In the genomic region with DNA sequence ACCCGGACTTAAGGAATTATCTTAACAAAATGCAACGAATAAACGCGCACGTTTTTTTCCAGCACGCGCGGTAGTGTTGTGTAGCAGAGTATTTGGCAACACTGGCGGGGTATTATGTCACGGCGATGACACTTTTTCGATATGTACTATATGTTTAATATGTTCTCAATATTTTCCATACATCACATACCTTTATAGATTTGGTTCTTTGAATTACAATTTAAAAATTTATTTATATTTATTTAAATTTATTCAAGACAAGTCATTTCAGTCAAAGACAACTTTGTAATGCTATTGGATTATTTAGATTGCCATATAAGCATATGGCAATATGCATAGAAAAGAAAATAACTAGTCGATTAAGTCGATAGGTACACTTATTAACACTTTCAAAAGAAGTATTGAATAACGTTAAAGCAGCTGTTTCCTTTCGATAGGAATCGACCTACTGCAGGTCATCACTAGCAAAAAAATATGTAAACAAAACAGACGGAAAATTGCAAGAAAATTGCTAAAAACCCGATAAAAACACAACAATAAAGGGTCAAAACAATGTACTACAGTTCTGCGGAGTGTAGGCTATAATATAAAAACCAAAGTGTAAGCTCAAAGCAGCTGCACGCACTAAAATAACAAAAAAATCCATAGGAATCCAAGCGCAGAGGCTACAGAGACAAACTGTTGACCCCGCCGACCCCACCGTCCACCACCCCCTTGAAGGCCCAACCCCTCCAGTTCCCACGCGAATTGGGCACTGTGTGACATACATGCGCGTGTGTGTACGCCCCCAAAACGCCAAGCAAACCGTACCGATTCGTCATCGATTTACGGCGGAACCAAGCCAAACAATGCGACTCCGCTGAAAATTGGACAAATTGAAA, we compare ENCODE assay signal across 1 fruit fly cellular context.
A peak's percentile ranks its signal among the peaks of the same experiment; 100 is the strongest.
TF ChIP-seq lines count a peak whose summit lies in the region.

A gene (minus strand): TSS at position 283 of the 881 bp plus-strand sequence.
A gene (plus strand): TSS at position 462 of the 881 bp plus-strand sequence.

TF ChIP-seq in whole organism, embryonic, 481 proteins besides CTCF, POLR2A, EP300 and RAD21 (continued from another document and continues in another):
- TF ChIP-seq knrl (GFP tag; IDR thresholded peaks at IDR 0.05; lab: Robert Waterston, UW; ENCODE audit: partially characterized antibody) = peak; percentile 71; the same call in 2 of the 3 replicates
- peak; percentile 47 for TF ChIP-seq Asciz (GFP tag; optimal IDR thresholded peaks at IDR 0.05; lab: Kevin White, UChicago)
- no peak for TF ChIP-seq odd (GFP tag; optimal IDR thresholded peaks at IDR 0.05; lab: Kevin White, UChicago)
- TF ChIP-seq Six4 (GFP tag; optimal IDR thresholded peaks at IDR 0.05; lab: Kevin White, UChicago) = peak; percentile 39
- TF ChIP-seq gce (GFP tag; IDR thresholded peaks at IDR 0.05; lab: Robert Waterston, UW) = no peak
- no peak for TF ChIP-seq zfh1 (GFP tag; IDR thresholded peaks at IDR 0.05; lab: Robert Waterston, UW)
- TF ChIP-seq dan (GFP tag; IDR thresholded peaks at IDR 0.05; lab: Robert Waterston, UW) = no peak
- TF ChIP-seq Lhr (GFP tag; optimal IDR thresholded peaks at IDR 0.05; lab: Kevin White, UChicago) = peak; percentile 34
- peak; percentile 49 for TF ChIP-seq Fer1 (GFP tag; optimal IDR thresholded peaks at IDR 0.05; lab: Kevin White, UChicago)
- TF ChIP-seq trem (tag; optimal IDR thresholded peaks at IDR 0.05; lab: Kevin White, UChicago) = peak; percentile 84
- peak; percentile 26 for TF ChIP-seq salm (tag; optimal IDR thresholded peaks at IDR 0.05; lab: Kevin White, UChicago)
- no peak for TF ChIP-seq otp (GFP tag; IDR thresholded peaks at IDR 0.05; lab: Robert Waterston, UW)
- no peak for TF ChIP-seq CG17568 (GFP tag; optimal IDR thresholded peaks at IDR 0.05; lab: Kevin White, UChicago)
- no peak for TF ChIP-seq dimm (GFP tag; IDR thresholded peaks at IDR 0.05; lab: Robert Waterston, UW)
- TF ChIP-seq CG3281 (GFP tag; optimal IDR thresholded peaks at IDR 0.05; lab: Kevin White, UChicago) = peak; percentile 67
- TF ChIP-seq ssp (GFP tag; IDR thresholded peaks at IDR 0.05; lab: Robert Waterston, UW) = 0 out of 2 replicates have a peak, but pooled peaks have one; percentile 31
- 0 out of 2 replicates have a peak, but pooled peaks have one; percentile 10 for TF ChIP-seq ttk (GFP tag; IDR thresholded peaks at IDR 0.05; lab: Robert Waterston, UW)
- TF ChIP-seq CG12659 (GFP tag; optimal IDR thresholded peaks at IDR 0.05; lab: Kevin White, UChicago) = peak; percentile 80
- no peak for TF ChIP-seq jing (GFP tag; optimal IDR thresholded peaks at IDR 0.05; lab: Kevin White, UChicago)
- TF ChIP-seq NC2β (GFP tag; optimal IDR thresholded peaks at IDR 0.05; lab: Kevin White, UChicago) = peak; percentile 2
- peak; percentile 58; the same call in 1 of the 3 replicates for TF ChIP-seq CG6791 (GFP tag; IDR thresholded peaks at IDR 0.05; lab: Robert Waterston, UW; ENCODE audit: partially characterized antibody)
- no peak for TF ChIP-seq Oaz (GFP tag; IDR thresholded peaks at IDR 0.05; lab: Robert Waterston, UW)
- TF ChIP-seq ap (GFP tag; IDR thresholded peaks at IDR 0.05; lab: Robert Waterston, UW) = no peak
- no peak for TF ChIP-seq CG7357 (GFP tag; IDR thresholded peaks at IDR 0.05; lab: Robert Waterston, UW)
- no peak for TF ChIP-seq ara (GFP tag; IDR thresholded peaks at IDR 0.05; lab: Robert Waterston, UW)
- peak; percentile 59 for TF ChIP-seq E2f2 (GFP tag; IDR thresholded peaks at IDR 0.05; lab: Robert Waterston, UW)
- peak; percentile 24 for TF ChIP-seq CG31388 (GFP tag; optimal IDR thresholded peaks at IDR 0.05; lab: Kevin White, UChicago)
- peak; percentile 46; the same call in 1 of the 3 replicates for TF ChIP-seq ken (GFP tag; IDR thresholded peaks at IDR 0.05; lab: Robert Waterston, UW)
- peak; percentile 74 for TF ChIP-seq PHDP (tag; optimal IDR thresholded peaks at IDR 0.05; lab: Kevin White, UChicago)
- no peak for TF ChIP-seq CG11456 (GFP tag; IDR thresholded peaks at IDR 0.05; lab: Robert Waterston, UW)
- no peak for TF ChIP-seq pnt (GFP tag; optimal IDR thresholded peaks at IDR 0.05; lab: Kevin White, UChicago)
- peak; percentile 43; the same call in 1 of the 3 replicates for TF ChIP-seq CG34224 (GFP tag; IDR thresholded peaks at IDR 0.05; lab: Robert Waterston, UW; ENCODE audit: partially characterized antibody)
- TF ChIP-seq ci (GFP tag; IDR thresholded peaks at IDR 0.05; lab: Robert Waterston, UW) = 0 out of 3 replicates have a peak, but pooled peaks have one; percentile 18
- TF ChIP-seq B-H1 (GFP tag; IDR thresholded peaks at IDR 0.05; lab: Robert Waterston, UW) = no peak
- TF ChIP-seq Nf-YA (GFP tag; IDR thresholded peaks at IDR 0.05; lab: Robert Waterston, UW) = no peak
- no peak for TF ChIP-seq dysf (GFP tag; IDR thresholded peaks at IDR 0.05; lab: Robert Waterston, UW)
- TF ChIP-seq Sry-δ (GFP tag; optimal IDR thresholded peaks at IDR 0.05; lab: Kevin White, UChicago) = peak; percentile 86
- peak; percentile 29 for TF ChIP-seq fu2 (GFP tag; optimal IDR thresholded peaks at IDR 0.05; lab: Kevin White, UChicago)
- TF ChIP-seq tup (GFP tag; optimal IDR thresholded peaks at IDR 0.05; lab: Kevin White, UChicago) = no peak
- TF ChIP-seq CG2129 (GFP tag; IDR thresholded peaks at IDR 0.05; lab: Robert Waterston, UW; ENCODE audit: partially characterized antibody) = 0 out of 2 replicates have a peak, but pooled peaks have one; percentile 31
- TF ChIP-seq Bgb (GFP tag; IDR thresholded peaks at IDR 0.05; lab: Robert Waterston, UW; ENCODE audit: partially characterized antibody) = peak; percentile 26; the same call in 1 of the 2 replicates
- TF ChIP-seq B-H2 (GFP tag; optimal IDR thresholded peaks at IDR 0.05; lab: Kevin White, UChicago) = peak; percentile 83
- peak; percentile 22 for TF ChIP-seq Myb (GFP tag; optimal IDR thresholded peaks at IDR 0.05; lab: Kevin White, UChicago)
- TF ChIP-seq CG4854 (GFP tag; optimal IDR thresholded peaks at IDR 0.05; lab: Kevin White, UChicago) = no peak
- peak; percentile 38; the same call in 1 of the 2 replicates for TF ChIP-seq bbx (GFP tag; IDR thresholded peaks at IDR 0.05; lab: Robert Waterston, UW; ENCODE audit: partially characterized antibody)
- no peak for TF ChIP-seq so (GFP tag; IDR thresholded peaks at IDR 0.05; lab: Robert Waterston, UW)
- TF ChIP-seq CG18476 (GFP tag; optimal IDR thresholded peaks at IDR 0.05; lab: Kevin White, UChicago) = peak; percentile 56
- TF ChIP-seq Hr39 (optimal IDR thresholded peaks at IDR 0.05; lab: Kevin White, UChicago) = no peak
- TF ChIP-seq bowl (GFP tag; IDR thresholded peaks at IDR 0.05; lab: Robert Waterston, UW) = no peak
- peak; percentile 68 for TF ChIP-seq CG13287 (GFP tag; IDR thresholded peaks at IDR 0.05; lab: Robert Waterston, UW; ENCODE audit: partially characterized antibody)
- peak; percentile 36 for TF ChIP-seq mirr (GFP tag; optimal IDR thresholded peaks at IDR 0.05; lab: Kevin White, UChicago)
- no peak for TF ChIP-seq gcm (GFP tag; optimal IDR thresholded peaks at IDR 0.05; lab: Kevin White, UChicago)
- peak; percentile 67 for TF ChIP-seq nerfin-1 (tag; optimal IDR thresholded peaks at IDR 0.05; lab: Kevin White, UChicago)
- TF ChIP-seq unc-4 (GFP tag; IDR thresholded peaks at IDR 0.05; lab: Robert Waterston, UW; ENCODE audit: partially characterized antibody) = peak; percentile 64
- no peak for TF ChIP-seq CG5953 (GFP tag; IDR thresholded peaks at IDR 0.05; lab: Robert Waterston, UW)
- no peak for TF ChIP-seq CG17328 (GFP tag; IDR thresholded peaks at IDR 0.05; lab: Robert Waterston, UW)
- TF ChIP-seq CG12769 (tag; optimal IDR thresholded peaks at IDR 0.05; lab: Kevin White, UChicago) = no peak
- no peak for TF ChIP-seq Dip2 (GFP tag; IDR thresholded peaks at IDR 0.05; lab: Robert Waterston, UW)
- peak; percentile 36; the same call in 1 of the 2 replicates for TF ChIP-seq ranshi (GFP tag; IDR thresholded peaks at IDR 0.05; lab: Robert Waterston, UW)
- TF ChIP-seq org-1 (GFP tag; optimal IDR thresholded peaks at IDR 0.05; lab: Kevin White, UChicago) = peak; percentile 27
- peak; percentile 13 for TF ChIP-seq CG6813 (GFP tag; optimal IDR thresholded peaks at IDR 0.05; lab: Kevin White, UChicago)
- TF ChIP-seq unpg (GFP tag; optimal IDR thresholded peaks at IDR 0.05; lab: Kevin White, UChicago) = peak; percentile 66
- TF ChIP-seq CG1529 (GFP tag; optimal IDR thresholded peaks at IDR 0.05; lab: Kevin White, UChicago) = no peak
- peak; percentile 40 for TF ChIP-seq sna (GFP tag; IDR thresholded peaks at IDR 0.05; lab: Robert Waterston, UW; ENCODE audit: partially characterized antibody)
- TF ChIP-seq Hsf (GFP tag; optimal IDR thresholded peaks at IDR 0.05; lab: Kevin White, UChicago) = peak; percentile 36
- peak; percentile 61; the same call in 1 of the 2 replicates for TF ChIP-seq nerfin-2 (GFP tag; IDR thresholded peaks at IDR 0.05; lab: Robert Waterston, UW; ENCODE audit: partially characterized antibody)
- no peak for TF ChIP-seq oc (tag; optimal IDR thresholded peaks at IDR 0.05; lab: Kevin White, UChicago)
- peak; percentile 34 for TF ChIP-seq CG5245 (GFP tag; optimal IDR thresholded peaks at IDR 0.05; lab: Kevin White, UChicago)
- TF ChIP-seq pzg (GFP tag; optimal IDR thresholded peaks at IDR 0.05; lab: Kevin White, UChicago) = peak; percentile 36
- no peak for TF ChIP-seq inv (GFP tag; IDR thresholded peaks at IDR 0.05; lab: Robert Waterston, UW; ENCODE audit: partially characterized antibody)
- peak; percentile 33; the same call in 1 of the 2 replicates for TF ChIP-seq CG32772 (GFP tag; IDR thresholded peaks at IDR 0.05; lab: Robert Waterston, UW)
- TF ChIP-seq Dref (GFP tag; IDR thresholded peaks at IDR 0.05; lab: Robert Waterston, UW) = peak; percentile 67
- no peak for TF ChIP-seq eve (GFP tag; optimal IDR thresholded peaks at IDR 0.05; lab: Kevin White, UChicago)
- peak; percentile 17; the same call in 1 of the 3 replicates for TF ChIP-seq sr (GFP tag; IDR thresholded peaks at IDR 0.05; lab: Robert Waterston, UW)
- 0 out of 2 replicates have a peak, but pooled peaks have one; percentile 5 for TF ChIP-seq Ada2b (GFP tag; IDR thresholded peaks at IDR 0.05; lab: Robert Waterston, UW)
- TF ChIP-seq sqz (GFP tag; optimal IDR thresholded peaks at IDR 0.05; lab: Kevin White, UChicago) = peak; percentile 76
- no peak for TF ChIP-seq danr (GFP tag; IDR thresholded peaks at IDR 0.05; lab: Robert Waterston, UW)
- TF ChIP-seq CG18011 (GFP tag; optimal IDR thresholded peaks at IDR 0.05; lab: Kevin White, UChicago) = no peak
- TF ChIP-seq CG13123 (GFP tag; optimal IDR thresholded peaks at IDR 0.05; lab: Kevin White, UChicago) = peak; percentile 10
- peak; percentile 68 for TF ChIP-seq bcd (GFP tag; optimal IDR thresholded peaks at IDR 0.05; lab: Kevin White, UChicago)
- no peak for TF ChIP-seq pita (GFP tag; optimal IDR thresholded peaks at IDR 0.05; lab: Kevin White, UChicago)
- TF ChIP-seq CG8290 (GFP tag; optimal IDR thresholded peaks at IDR 0.05; lab: Kevin White, UChicago) = peak; percentile 76
- TF ChIP-seq CG8290 (tag; optimal IDR thresholded peaks at IDR 0.05; lab: Kevin White, UChicago) = peak in 1 of 2 experiments; percentile 38
- peak; percentile 71 for TF ChIP-seq Abd-B (GFP tag; optimal IDR thresholded peaks at IDR 0.05; lab: Kevin White, UChicago)
- peak; percentile 0 for TF ChIP-seq slp2 (GFP tag; optimal IDR thresholded peaks at IDR 0.05; lab: Kevin White, UChicago)
- no peak for TF ChIP-seq fd102C (GFP tag; optimal IDR thresholded peaks at IDR 0.05; lab: Kevin White, UChicago)
- no peak for TF ChIP-seq CrebB (tag; optimal IDR thresholded peaks at IDR 0.05; lab: Kevin White, UChicago)
- TF ChIP-seq h (optimal IDR thresholded peaks at IDR 0.05; lab: Kevin White, UChicago) = no peak
- peak; percentile 61 for TF ChIP-seq lilli (GFP tag; optimal IDR thresholded peaks at IDR 0.05; lab: Kevin White, UChicago)
- TF ChIP-seq CG17359 (tag; optimal IDR thresholded peaks at IDR 0.05; lab: Kevin White, UChicago) = peak; percentile 69
- no peak for TF ChIP-seq CG15073 (GFP tag; optimal IDR thresholded peaks at IDR 0.05; lab: Kevin White, UChicago)
- TF ChIP-seq bab2 (GFP tag; optimal IDR thresholded peaks at IDR 0.05; lab: Kevin White, UChicago) = peak; percentile 7
- no peak; the same call in none of the 3 replicates for TF ChIP-seq vnd (GFP tag; IDR thresholded peaks at IDR 0.05; lab: Robert Waterston, UW; ENCODE audit: partially characterized antibody)
- peak; percentile 31 for TF ChIP-seq exex (tag; optimal IDR thresholded peaks at IDR 0.05; lab: Kevin White, UChicago)
- TF ChIP-seq Sin3A (optimal IDR thresholded peaks at IDR 0.05; lab: Kevin White, UChicago) = no peak
- no peak for TF ChIP-seq kni (GFP tag; optimal IDR thresholded peaks at IDR 0.05; lab: Kevin White, UChicago)
- peak; percentile 75 for TF ChIP-seq Meics (GFP tag; optimal IDR thresholded peaks at IDR 0.05; lab: Kevin White, UChicago)
- TF ChIP-seq CG15514 (GFP tag; optimal IDR thresholded peaks at IDR 0.05; lab: Kevin White, UChicago) = peak; percentile 53
- TF ChIP-seq D19B (GFP tag; optimal IDR thresholded peaks at IDR 0.05; lab: Kevin White, UChicago) = peak; percentile 33
- TF ChIP-seq CG4404 (GFP tag; IDR thresholded peaks at IDR 0.05; lab: Robert Waterston, UW) = peak; percentile 33
- no peak; the same call in 2 of the 3 replicates for TF ChIP-seq hb (GFP tag; IDR thresholded peaks at IDR 0.05; lab: Robert Waterston, UW; ENCODE audit: partially characterized antibody)
- TF ChIP-seq CG8944 (GFP tag; optimal IDR thresholded peaks at IDR 0.05; lab: Kevin White, UChicago) = no peak
- peak; percentile 56 for TF ChIP-seq zen (tag; optimal IDR thresholded peaks at IDR 0.05; lab: Kevin White, UChicago)
- TF ChIP-seq z (GFP tag; IDR thresholded peaks at IDR 0.05; lab: Robert Waterston, UW) = no peak
- 0 out of 3 replicates have a peak, but pooled peaks have one; percentile 27 for TF ChIP-seq H15 (GFP tag; IDR thresholded peaks at IDR 0.05; lab: Robert Waterston, UW)
- TF ChIP-seq Rfx (GFP tag; IDR thresholded peaks at IDR 0.05; lab: Robert Waterston, UW) = peak; percentile 64
- peak; percentile 74 for TF ChIP-seq CG7839 (tag; optimal IDR thresholded peaks at IDR 0.05; lab: Kevin White, UChicago)
- peak; percentile 63 for TF ChIP-seq fd96Cb (tag; optimal IDR thresholded peaks at IDR 0.05; lab: Kevin White, UChicago)
- TF ChIP-seq CG8089 (GFP tag; optimal IDR thresholded peaks at IDR 0.05; lab: Kevin White, UChicago) = no peak
- TF ChIP-seq CG2889 (GFP tag; IDR thresholded peaks at IDR 0.05; lab: Robert Waterston, UW) = no peak
- TF ChIP-seq CG10209 (GFP tag; optimal IDR thresholded peaks at IDR 0.05; lab: Kevin White, UChicago) = peak; percentile 69
- TF ChIP-seq CG18262 (tag; optimal IDR thresholded peaks at IDR 0.05; lab: Kevin White, UChicago) = peak; percentile 79
- TF ChIP-seq Camta (GFP tag; optimal IDR thresholded peaks at IDR 0.05; lab: Kevin White, UChicago) = peak; percentile 26
- no peak for TF ChIP-seq sc (optimal IDR thresholded peaks at IDR 0.05; lab: Kevin White, UChicago)
- peak; percentile 56 for TF ChIP-seq sc (GFP tag; optimal IDR thresholded peaks at IDR 0.05; lab: Kevin White, UChicago)
- TF ChIP-seq vfl (GFP tag; optimal IDR thresholded peaks at IDR 0.05; lab: Kevin White, UChicago) = peak; percentile 25
